Worm (Caenorhabditis elegans): Measurements from ENCODE around the gene F57B9.1.
A peak's percentile ranks its signal among the peaks of the same experiment; 100 is the strongest.

Gene F57B9.1

ce11 chrIII:6955766-6956165, 6.1 kb upstream of the F57B9.1 start:
- TF ChIP-seq ets-5 (GFP tag; IDR thresholded peaks at IDR 0.05) (no peak), efl-1 (optimal IDR thresholded peaks at IDR 0.05) (no peak), efl-1 (GFP tag; optimal IDR thresholded peaks at IDR 0.05 in 1 of 2) (peak in 1 of 2 experiments; percentile 41)

ce11 chrIII:6958674-6959241, 3.1 kb upstream of the F57B9.1 start:
- TF ChIP-seq aly-2 (tag; optimal IDR thresholded peaks at IDR 0.05) (peak; percentile 51), snpc-4 (tag; optimal IDR thresholded peaks at IDR 0.05) (no peak)

DNA sequence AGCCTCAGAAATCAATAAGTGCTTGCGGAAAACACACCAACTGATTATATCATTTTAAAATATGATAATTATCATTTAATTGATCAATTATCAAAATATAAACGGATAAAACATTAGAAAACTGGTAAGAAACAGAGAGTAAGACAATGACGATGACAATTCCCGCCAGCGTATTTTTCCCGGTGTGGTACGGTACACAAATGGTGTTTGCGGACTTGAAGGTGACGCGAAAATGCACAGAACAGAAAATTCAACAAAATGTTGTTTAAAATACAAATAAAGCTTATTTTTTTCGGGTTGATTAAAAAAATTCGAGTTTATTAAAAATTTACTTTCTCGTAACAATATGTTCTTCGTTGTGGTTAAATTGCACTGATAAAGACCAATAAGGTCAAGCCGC, 723 bp upstream of the F57B9.1 start:
- TF ChIP-seq zag-1 (tag; optimal IDR thresholded peaks at IDR 0.05), result no peak
- no peak for TF ChIP-seq vab-15 (tag; optimal IDR thresholded peaks at IDR 0.05)
- peak in 1 of 3 experiments; percentile 36 for TF ChIP-seq ceh-82 (tag; optimal IDR thresholded peaks at IDR 0.05)
- no peak for TF ChIP-seq unc-30 (tag; optimal IDR thresholded peaks at IDR 0.05)
- TF ChIP-seq sptf-1 (tag; optimal IDR thresholded peaks at IDR 0.05), result no peak
- TF ChIP-seq ceh-90 (tag; optimal IDR thresholded peaks at IDR 0.05), result no peak
- peak; percentile 9 for TF ChIP-seq swsn-7 (tag; optimal IDR thresholded peaks at IDR 0.05)
- TF ChIP-seq hlh-17 (GFP tag; optimal IDR thresholded peaks at IDR 0.05; ENCODE audit: borderline replicate concordance), result no peak
- no peak for TF ChIP-seq pax-3 (tag; optimal IDR thresholded peaks at IDR 0.05)
- TF ChIP-seq elt-3 (tag; optimal IDR thresholded peaks at IDR 0.05), result peak in 1 of 6 experiments; percentile 1
- no peak for TF ChIP-seq egl-27 (tag; optimal IDR thresholded peaks at IDR 0.05)
- TF ChIP-seq C34B4.2 (tag; optimal IDR thresholded peaks at IDR 0.05), result no peak
- no peak for TF ChIP-seq hpl-2 (GFP tag; optimal IDR thresholded peaks at IDR 0.05)
- no peak for TF ChIP-seq zip-4 (GFP tag; optimal IDR thresholded peaks at IDR 0.05)
- TF ChIP-seq mdl-1 (tag; optimal IDR thresholded peaks at IDR 0.05), result peak in 1 of 2 experiments; percentile 31
- TF ChIP-seq nhr-20 (tag; optimal IDR thresholded peaks at IDR 0.05), result peak; percentile 25
- TF ChIP-seq efl-3 (GFP tag; optimal IDR thresholded peaks at IDR 0.05), result no peak
- no peak for TF ChIP-seq unc-130 (tag; optimal IDR thresholded peaks at IDR 0.05)
- TF ChIP-seq irx-1 (tag; optimal IDR thresholded peaks at IDR 0.05), result no peak
- no peak for TF ChIP-seq ces-1 (GFP tag; optimal IDR thresholded peaks at IDR 0.05)
- no peak for TF ChIP-seq hlh-4 (tag; optimal IDR thresholded peaks at IDR 0.05)
- TF ChIP-seq fos-1 (tag; optimal IDR thresholded peaks at IDR 0.05), result no peak
- TF ChIP-seq ceh-8 (GFP tag; optimal IDR thresholded peaks at IDR 0.05), result no peak
- TF ChIP-seq ceh-63 (GFP tag; optimal IDR thresholded peaks at IDR 0.05), result no peak
- TF ChIP-seq elt-2 (tag; optimal IDR thresholded peaks at IDR 0.05), result no peak
- TF ChIP-seq fkh-4 (tag; optimal IDR thresholded peaks at IDR 0.05; ENCODE audit: borderline replicate concordance), result no peak
- TF ChIP-seq tbx-2 (tag; optimal IDR thresholded peaks at IDR 0.05), result peak; percentile 2
- peak; percentile 52 to 78 (median 69) for TF ChIP-seq dpl-1 (GFP tag; optimal IDR thresholded peaks at IDR 0.05)
- peak; percentile 7 for TF ChIP-seq xbp-1 (tag; optimal IDR thresholded peaks at IDR 0.05)
- TF ChIP-seq nhr-76 (tag; optimal IDR thresholded peaks at IDR 0.05), result no peak
- no peak for TF ChIP-seq snpc-4 (tag; optimal IDR thresholded peaks at IDR 0.05)
- TF ChIP-seq pag-3 (tag; optimal IDR thresholded peaks at IDR 0.05; ENCODE audit: borderline replicate concordance, insufficient read depth), result no peak
- TF ChIP-seq C04F5.9 (tag; optimal IDR thresholded peaks at IDR 0.05), result no peak
- peak; percentile 24 for TF ChIP-seq lin-14 (GFP tag; optimal IDR thresholded peaks at IDR 0.05)
- TF ChIP-seq fkh-8 (tag; optimal IDR thresholded peaks at IDR 0.05), result no peak
- peak; percentile 68 to 70 for TF ChIP-seq efl-1 (optimal IDR thresholded peaks at IDR 0.05)
- peak; percentile 71 to 95 for TF ChIP-seq efl-1 (GFP tag; optimal IDR thresholded peaks at IDR 0.05 in 1 of 2)
- no peak for TF ChIP-seq mef-2 (tag; optimal IDR thresholded peaks at IDR 0.05)
- TF ChIP-seq lin-35 (GFP tag; optimal IDR thresholded peaks at IDR 0.05), result peak; percentile 67 to 80
- TF ChIP-seq sox-4 (tag; optimal IDR thresholded peaks at IDR 0.05), result no peak
- TF ChIP-seq dsc-1 (tag; optimal IDR thresholded peaks at IDR 0.05), result no peak
- TF ChIP-seq skn-1 (tag; optimal IDR thresholded peaks at IDR 0.05), result peak; percentile 91
- TF ChIP-seq ztf-4 (tag; optimal IDR thresholded peaks at IDR 0.05), result no peak
- TF ChIP-seq grh-1 (GFP tag; IDR thresholded peaks at IDR 0.05), result no peak
- no peak for TF ChIP-seq egl-13 (tag; optimal IDR thresholded peaks at IDR 0.05)
- peak; percentile 25 for TF ChIP-seq rnt-1 (tag; optimal IDR thresholded peaks at IDR 0.05)

Measured in whole organism, L1 larva.